Fruit fly (Drosophila melanogaster) whole organism, embryonic: ENCODE measurements around the gene EMC10.

Experiments
- ATbp ChIP-seq: fragments of 200-800 bp; sonication (Bioruptor generic); optimal IDR thresholded peaks from 2 replicates; lab custom pipeline; 2017; ENCODE audit warnings: missing biosample characterization, mild to moderate bottlenecking, missing genetic modification characterization, missing genetic modification reagents
- CG10147 ChIP-seq: fragments of 200-800 bp; sonication (Bioruptor generic); optimal IDR thresholded peaks from 2 replicates; lab custom pipeline; 2019; ENCODE audit warnings: missing biosample characterization, mild to moderate bottlenecking, missing genetic modification characterization, moderate library complexity
- CG11695 ChIP-seq: fragments of 200-800 bp; sonication (Bioruptor generic); IDR thresholded peaks from 3 replicates; pipeline ENCODE4 v1.3.6; 2022; ENCODE audit warnings: missing biosample characterization, missing genetic modification characterization
- CG12942 ChIP-seq: fragments of 200-800 bp; sonication (Bioruptor generic); optimal IDR thresholded peaks from 3 replicates; lab custom pipeline; 2016; ENCODE audit warnings: missing biosample characterization, missing genetic modification characterization
- CG1603 ChIP-seq: fragments of 200-800 bp; sonication (Bioruptor generic); optimal IDR thresholded peaks from 2 replicates; lab custom pipeline; 2019; ENCODE audit warnings: missing biosample characterization, mild to moderate bottlenecking, missing genetic modification characterization, moderate library complexity
- CG16813 ChIP-seq: fragments of 200-800 bp; sonication (Bioruptor generic); IDR thresholded peaks from 3 replicates; pipeline ENCODE4 v1.3.6; 2022; ENCODE audit warnings: missing biosample characterization, missing genetic modification characterization; ENCODE audit not compliant: partially characterized antibody
- CG17328 ChIP-seq: fragments of 200-800 bp; sonication (Bioruptor generic); IDR thresholded peaks from 2 replicates; pipeline ENCODE4 v1.3.6; 2022; ENCODE audit warnings: missing biosample characterization, missing genetic modification characterization
- CG30020 ChIP-seq: fragments of 200-800 bp; optimal IDR thresholded peaks from 2 replicates; lab custom pipeline; 2019; ENCODE audit warnings: missing biosample characterization, mild to moderate bottlenecking, missing genetic modification characterization, moderate library complexity
- CG34224 ChIP-seq: fragments of 200-800 bp; sonication (Bioruptor generic); IDR thresholded peaks from 3 replicates; pipeline ENCODE4 v1.3.6; 2022; ENCODE audit warnings: missing biosample characterization, missing genetic modification characterization; ENCODE audit not compliant: partially characterized antibody
- CG34422 ChIP-seq: fragments of 200-800 bp; sonication (Bioruptor generic); IDR thresholded peaks from 3 replicates; pipeline ENCODE4 v1.3.6; 2022; ENCODE audit warnings: missing biosample characterization, missing genetic modification characterization
- CG3838 ChIP-seq: fragments of 200-800 bp; sonication (Bioruptor generic); optimal IDR thresholded peaks from 3 replicates; lab custom pipeline; 2016; ENCODE audit warnings: missing biosample characterization, missing genetic modification characterization
- CG4730 ChIP-seq: fragments of 200-800 bp; sonication (Bioruptor generic); IDR thresholded peaks from 2 replicates; pipeline ENCODE4 v1.3.6; 2022; ENCODE audit warnings: missing biosample characterization, missing genetic modification characterization
- CG7357 ChIP-seq: fragments of 200-800 bp; sonication (Bioruptor generic); IDR thresholded peaks from 3 replicates; pipeline ENCODE4 v1.3.6; 2022; ENCODE audit warnings: missing biosample characterization, missing genetic modification characterization
- CG8478 ChIP-seq: fragments of >200 bp; optimal IDR thresholded peaks from 2 replicates; lab custom pipeline; 2018
- CG9797 ChIP-seq: fragments of 200-800 bp; sonication (Bioruptor generic); optimal IDR thresholded peaks from 3 replicates; lab custom pipeline; 2018; ENCODE audit warnings: missing biosample characterization, mild to moderate bottlenecking, missing genetic modification characterization
- CG9817 ChIP-seq: fragments of 200-800 bp; sonication (Bioruptor generic); optimal IDR thresholded peaks from 2 replicates; lab custom pipeline; 2018; ENCODE audit warnings: missing biosample characterization, mild to moderate bottlenecking, missing genetic modification characterization, moderate library complexity
- CG9932 ChIP-seq: fragments of 200-800 bp; sonication (Bioruptor generic); IDR thresholded peaks from 2 replicates; pipeline ENCODE4 v1.3.6; 2022; ENCODE audit warnings: missing biosample characterization, missing genetic modification characterization
- D19B ChIP-seq: fragments of 200-800 bp; sonication (Bioruptor generic); optimal IDR thresholded peaks from 2 replicates; lab custom pipeline; 2017; ENCODE audit warnings: missing biosample characterization, mild to moderate bottlenecking, missing genetic modification characterization
- HLH3B ChIP-seq: fragments of 200-800 bp; sonication (Bioruptor generic); IDR thresholded peaks from 2 replicates; pipeline ENCODE4 v1.3.6; 2022; ENCODE audit warnings: missing biosample characterization, missing genetic modification characterization
- Lim3 ChIP-seq: fragments of 200-800 bp; sonication (Bioruptor generic); IDR thresholded peaks from 2 replicates; pipeline ENCODE4 v1.3.6; 2022; ENCODE audit warnings: missing biosample characterization, missing genetic modification characterization
- MBD-R2 ChIP-seq: fragments of 200-800 bp; sonication (Bioruptor generic); IDR thresholded peaks from 2 replicates; pipeline ENCODE4 v1.3.6; 2022; ENCODE audit warnings: missing biosample characterization, missing genetic modification characterization
- MESR4 ChIP-seq: fragments of 200-800 bp; sonication (Bioruptor generic); optimal IDR thresholded peaks from 2 replicates; lab custom pipeline; 2018; ENCODE audit warnings: missing biosample characterization, mild to moderate bottlenecking, missing genetic modification characterization, moderate library complexity
- Med ChIP-seq: fragments of 200-800 bp; sonication (Bioruptor generic); peaks from one replicate; lab custom pipeline; 2016; ENCODE audit warnings: missing biosample characterization, missing genetic modification characterization, mild to moderate bottlenecking, inconsistent platforms, moderate library complexity
- Myb ChIP-seq: fragments of 200-800 bp; sonication (Bioruptor generic); optimal IDR thresholded peaks from 2 replicates; lab custom pipeline; 2016; ENCODE audit warnings: missing biosample characterization, missing genetic modification characterization
- Nf-YB ChIP-seq: fragments of 200-800 bp; sonication (Bioruptor generic); optimal IDR thresholded peaks from 3 replicates; lab custom pipeline; 2019; ENCODE audit warnings: missing biosample characterization, mild to moderate bottlenecking, missing genetic modification characterization, moderate library complexity
- Rx ChIP-seq: fragments of 200-800 bp; sonication (Bioruptor generic); IDR thresholded peaks from 2 replicates; pipeline ENCODE4 v1.3.6; 2022; ENCODE audit warnings: missing biosample characterization, missing genetic modification characterization
- Scr ChIP-seq: fragments of 200-800 bp; sonication (Bioruptor generic); IDR thresholded peaks from 2 replicates; pipeline ENCODE4 v1.3.6; 2022; ENCODE audit warnings: missing biosample characterization, missing genetic modification characterization; ENCODE audit not compliant: partially characterized antibody
- Sin3A ChIP-seq: fragments of >200 bp; optimal IDR thresholded peaks from 2 replicates; lab custom pipeline; 2018
- Ssrp ChIP-seq: fragments of 200-800 bp; sonication (Bioruptor generic); optimal IDR thresholded peaks from 2 replicates; lab custom pipeline; 2018; ENCODE audit warnings: missing biosample characterization, mild to moderate bottlenecking, missing genetic modification characterization, moderate library complexity
- YL-1 ChIP-seq: fragments of 200-800 bp; sonication (Bioruptor generic); optimal IDR thresholded peaks from 3 replicates; lab custom pipeline; 2017; ENCODE audit warnings: missing biosample characterization, mild to moderate bottlenecking, missing genetic modification characterization
- aop ChIP-seq: fragments of 200-800 bp; sonication (Bioruptor generic); IDR thresholded peaks from 2 replicates; pipeline ENCODE4 v1.3.6; 2022; ENCODE audit warnings: missing biosample characterization, missing genetic modification characterization
- chinmo ChIP-seq: fragments of 200-800 bp; sonication (Bioruptor generic); IDR thresholded peaks from 4 replicates; pipeline ENCODE4 v1.3.6; 2022; ENCODE audit warnings: missing biosample characterization, missing genetic modification characterization; ENCODE audit not compliant: partially characterized antibody
- fd96Cb ChIP-seq: fragments of 200-800 bp; sonication (Bioruptor generic); optimal IDR thresholded peaks from 2 replicates; lab custom pipeline; 2018; ENCODE audit warnings: missing biosample characterization, mild to moderate bottlenecking, missing genetic modification characterization, moderate library complexity
- gcm ChIP-seq: fragments of 200-800 bp; sonication (Bioruptor generic); optimal IDR thresholded peaks from 2 replicates; lab custom pipeline; 2019; ENCODE audit warnings: missing biosample characterization, mild to moderate bottlenecking, missing genetic modification characterization, moderate library complexity
- gfzf ChIP-seq: fragments of 200-800 bp; sonication (Bioruptor generic); optimal IDR thresholded peaks from 2 replicates; lab custom pipeline; 2016; ENCODE audit warnings: missing biosample characterization, mild to moderate bottlenecking, missing genetic modification characterization, moderate library complexity
- hb ChIP-seq: fragments of 200-800 bp; sonication (Bioruptor generic); IDR thresholded peaks from 3 replicates; pipeline ENCODE4 v1.3.6; 2022; ENCODE audit warnings: missing biosample characterization, missing genetic modification characterization; ENCODE audit not compliant: partially characterized antibody
- klu ChIP-seq: fragments of 200-800 bp; sonication (Bioruptor generic); IDR thresholded peaks from 2 replicates; pipeline ENCODE4 v1.3.6; 2022; ENCODE audit warnings: missing biosample characterization, missing genetic modification characterization
- lov ChIP-seq, 2 experiments: fragments of 200-800 bp in 1 of 2; fragments of >200 bp in 1 of 2; sonication (Bioruptor generic) in 1 of 2; IDR thresholded peaks in 1 of 2; optimal IDR thresholded peaks in 1 of 2; 2 replicates in 1 of 2; 3 replicates in 1 of 2; pipeline versions ENCODE4 v1.3.6 to Lab custom; 2017 to 2022; ENCODE audit warnings: missing biosample characterization in 1 of 2, missing genetic modification characterization in 1 of 2
- mld ChIP-seq: fragments of 200-800 bp; sonication (Bioruptor generic); IDR thresholded peaks from 3 replicates; pipeline ENCODE4 v1.3.6; 2022; ENCODE audit warnings: missing biosample characterization, missing genetic modification characterization; ENCODE audit not compliant: partially characterized antibody
- otp ChIP-seq: fragments of 200-800 bp; sonication (Bioruptor generic); IDR thresholded peaks from 3 replicates; pipeline ENCODE4, ENCODE4 v1.3.6; 2022; ENCODE audit warnings: missing biosample characterization, missing genetic modification characterization
- pfk ChIP-seq: fragments of 200-800 bp; sonication (Bioruptor generic); optimal IDR thresholded peaks from 2 replicates; lab custom pipeline; 2018; ENCODE audit warnings: missing biosample characterization, mild to moderate bottlenecking, missing genetic modification characterization, moderate library complexity
- phol ChIP-seq: fragments of 200-800 bp; sonication (Bioruptor generic); optimal IDR thresholded peaks from 3 replicates; lab custom pipeline; 2018; ENCODE audit warnings: missing biosample characterization, mild to moderate bottlenecking, missing genetic modification characterization, moderate library complexity
- repo ChIP-seq: fragments of 200-800 bp; sonication (Bioruptor generic); optimal IDR thresholded peaks from 2 replicates; lab custom pipeline; 2016; ENCODE audit warnings: missing biosample characterization, missing genetic modification characterization
- rib ChIP-seq: fragments of 200-800 bp; sonication (Bioruptor generic); IDR thresholded peaks from 2 replicates; pipeline ENCODE4 v1.3.6; 2022; ENCODE audit warnings: missing biosample characterization, missing genetic modification characterization
- stwl ChIP-seq: fragments of 200-800 bp; sonication (Bioruptor generic); optimal IDR thresholded peaks from 3 replicates; lab custom pipeline; 2018; ENCODE audit warnings: missing biosample characterization, mild to moderate bottlenecking, missing genetic modification characterization, moderate library complexity
- tin ChIP-seq: fragments of 200-800 bp; sonication (Bioruptor generic); optimal IDR thresholded peaks from 3 replicates; lab custom pipeline; 2016; ENCODE audit warnings: missing biosample characterization, missing genetic modification characterization
- tna ChIP-seq: fragments of 200-800 bp; sonication (Bioruptor generic); IDR thresholded peaks from 2 replicates; pipeline ENCODE4 v1.3.6; 2022; ENCODE audit warnings: missing biosample characterization, missing genetic modification characterization; ENCODE audit not compliant: partially characterized antibody
- trem ChIP-seq: fragments of 200-800 bp; optimal IDR thresholded peaks from 3 replicates; lab custom pipeline; 2019; ENCODE audit warnings: missing biosample characterization, mild to moderate bottlenecking, missing genetic modification characterization, moderate library complexity
- wek ChIP-seq: fragments of 200-800 bp; sonication (Bioruptor generic); optimal IDR thresholded peaks from 3 replicates; lab custom pipeline; 2018; ENCODE audit warnings: missing biosample characterization, mild to moderate bottlenecking, missing genetic modification characterization, moderate library complexity

EMC10 gene

dm6 chr3L:21529108-21529507 is 44.8 kb upstream of the EMC10 start, which contains the start of gene Arv1 (continued):
- TF ChIP-seq CG3838 (GFP tag; lab: Kevin White, UChicago) (no peak), Myb (GFP tag; lab: Kevin White, UChicago) (peak; percentile 76), Lim3 (GFP tag; lab: Robert Waterston, UW) (no peak), CG10147 (GFP tag; lab: Kevin White, UChicago) (no peak), YL-1 (GFP tag; lab: Kevin White, UChicago) (peak; percentile 53), klu (GFP tag; lab: Robert Waterston, UW) (no peak), mld (GFP tag; lab: Robert Waterston, UW) (no peak), tin (GFP tag; lab: Kevin White, UChicago) (no peak), CG1603 (tag; lab: Kevin White, UChicago) (peak; percentile 28), D19B (GFP tag; lab: Kevin White, UChicago) (no peak), HLH3B (GFP tag; lab: Robert Waterston, UW) (no peak), Nf-YB (GFP tag; lab: Kevin White, UChicago) (no peak), CG9817 (no peak), otp (GFP tag; lab: Robert Waterston, UW) (no peak), MESR4 (GFP tag; lab: Kevin White, UChicago) (peak; percentile 54), gcm (GFP tag; lab: Kevin White, UChicago) (no peak), CG9932 (no peak), MBD-R2 (GFP tag; lab: Robert Waterston, UW) (peak; percentile 59), CG9797 (GFP tag; lab: Kevin White, UChicago) (peak; percentile 61), CG4730 (GFP tag; lab: Robert Waterston, UW) (no peak), Rx (GFP tag; lab: Robert Waterston, UW) (no peak), CG8478 (lab: Kevin White, UChicago) (no peak), chinmo (GFP tag; lab: Robert Waterston, UW) (peak; percentile 72; the same call in 1 of the 4 replicates), trem (peak; percentile 27), lov (optimal IDR thresholded peaks at IDR 0.05; lab: Kevin White, UChicago) (no peak), lov (GFP tag; IDR thresholded peaks at IDR 0.05; lab: Robert Waterston, UW) (no peak), CG7357 (GFP tag; lab: Robert Waterston, UW) (no peak), repo (GFP tag; lab: Kevin White, UChicago) (no peak), aop (no peak)

- TF ChIP-seq CG12942 (no peak), CG11695 (no peak), pfk (GFP tag; lab: Kevin White, UChicago) (peak; percentile 94), repo (GFP tag; lab: Kevin White, UChicago) (no peak), ATbp (GFP tag; lab: Kevin White, UChicago) (no peak), Ssrp (tag; lab: Kevin White, UChicago) (no peak), phol (peak; percentile 13), fd96Cb (tag; lab: Kevin White, UChicago) (no peak), CG34422 (GFP tag; lab: Robert Waterston, UW) (no peak), CG34224 (GFP tag; lab: Robert Waterston, UW) (peak; percentile 62; the same call in 2 of the 3 replicates), CG17328 (no peak), CG16813 (GFP tag; lab: Robert Waterston, UW) (peak; percentile 94), Sin3A (peak; percentile 26), tna (GFP tag; lab: Robert Waterston, UW) (peak; percentile 94), Scr (GFP tag; lab: Robert Waterston, UW) (peak; percentile 76), hb (GFP tag; lab: Robert Waterston, UW) (peak; percentile 90), CG30020 (peak; percentile 96), trem (peak; percentile 53), wek (GFP tag; lab: Kevin White, UChicago) (peak; percentile 1), stwl (tag; lab: Kevin White, UChicago) (peak; percentile 78), rib (GFP tag; lab: Robert Waterston, UW) (no peak), Med (GFP tag; lab: Kevin White, UChicago) (no peak), gfzf (peak; percentile 91)
Observed at dm6 chr3L:21533270-21533948, 40.5 kb upstream of the EMC10 start, which contains the start of gene Mkrn1. TSS of gene Mkrn1 (minus strand) at chr3L:21533713.
